Fruit fly (Drosophila melanogaster) whole organism, embryonic: ENCODE data around the gene saturn.

Experiments
- Atf3 ChIP-seq: fragments of 200-800 bp; sonication (Bioruptor generic); optimal IDR thresholded peaks from 3 replicates; lab custom pipeline; 2016; ENCODE audit warnings: missing biosample characterization, missing genetic modification characterization
- B-H1 ChIP-seq: fragments of 200-800 bp; sonication (Bioruptor generic); IDR thresholded peaks from 3 replicates; pipeline ENCODE4 v1.3.6; 2022; ENCODE audit warnings: missing biosample characterization, missing genetic modification characterization
- B-H2 ChIP-seq: fragments of 200-800 bp; sonication (Bioruptor generic); optimal IDR thresholded peaks from 2 replicates; lab custom pipeline; 2018; ENCODE audit warnings: missing biosample characterization, mild to moderate bottlenecking, missing genetic modification characterization
- C15 ChIP-seq: fragments of 200-800 bp; sonication (Bioruptor generic); IDR thresholded peaks from 3 replicates; pipeline ENCODE4 v1.3.6; 2022; ENCODE audit warnings: missing biosample characterization, missing genetic modification characterization
- CG10274 ChIP-seq: fragments of 200-800 bp; sonication (Bioruptor generic); optimal IDR thresholded peaks from 3 replicates; lab custom pipeline; 2017; ENCODE audit warnings: missing biosample characterization, mild to moderate bottlenecking, missing genetic modification characterization
- CG10979 ChIP-seq: fragments of 200-800 bp; sonication (Bioruptor generic); optimal IDR thresholded peaks from 2 replicates; lab custom pipeline; 2018; ENCODE audit warnings: missing biosample characterization, mild to moderate bottlenecking, missing genetic modification characterization, moderate library complexity
- CG12236 ChIP-seq: fragments of 200-800 bp; sonication (Bioruptor generic); optimal IDR thresholded peaks from 2 replicates; lab custom pipeline; 2016; ENCODE audit warnings: missing biosample characterization, missing genetic modification characterization
- CG15269 ChIP-seq: fragments of 200-800 bp; sonication (Bioruptor generic); optimal IDR thresholded peaks from 2 replicates; lab custom pipeline; 2018; ENCODE audit warnings: missing biosample characterization, mild to moderate bottlenecking, missing genetic modification characterization, moderate library complexity
- CG15696 ChIP-seq: fragments of 200-800 bp; sonication (Bioruptor generic); optimal IDR thresholded peaks from 2 replicates; lab custom pipeline; 2019; ENCODE audit warnings: missing biosample characterization, mild to moderate bottlenecking, missing genetic modification characterization, moderate library complexity
- CG17802 ChIP-seq: fragments of 200-800 bp; sonication (Bioruptor generic); optimal IDR thresholded peaks from 2 replicates; lab custom pipeline; 2018; ENCODE audit warnings: missing biosample characterization, mild to moderate bottlenecking, missing genetic modification characterization, moderate library complexity
- CG1832 ChIP-seq: fragments of 200-800 bp; sonication (Bioruptor generic); optimal IDR thresholded peaks from 2 replicates; lab custom pipeline; 2017; ENCODE audit warnings: missing biosample characterization, mild to moderate bottlenecking, missing genetic modification characterization, inconsistent platforms
- CG2199 ChIP-seq: fragments of 200-800 bp; sonication (Bioruptor generic); IDR thresholded peaks from 3 replicates; pipeline ENCODE4 v1.3.6; 2022; ENCODE audit warnings: missing biosample characterization, missing genetic modification characterization
- CG30431 ChIP-seq: fragments of 200-800 bp; sonication (Bioruptor generic); optimal IDR thresholded peaks from 2 replicates; lab custom pipeline; 2017; ENCODE audit warnings: missing biosample characterization, missing genetic modification characterization
- CG32532 ChIP-seq: fragments of 200-800 bp; sonication (Bioruptor generic); IDR thresholded peaks from 2 replicates; pipeline ENCODE4 v1.3.6; 2022; ENCODE audit warnings: missing biosample characterization, missing genetic modification characterization
- CG4707 ChIP-seq: fragments of 200-800 bp; sonication (Bioruptor generic); optimal IDR thresholded peaks from 2 replicates; lab custom pipeline; 2018; ENCODE audit warnings: missing biosample characterization, mild to moderate bottlenecking, missing genetic modification characterization, moderate library complexity
- CG5245 ChIP-seq: fragments of 200-800 bp; sonication (Bioruptor generic); optimal IDR thresholded peaks from 3 replicates; lab custom pipeline; 2016; ENCODE audit warnings: missing biosample characterization, missing genetic modification characterization
- CG6765 ChIP-seq: fragments of 200-800 bp; sonication (Bioruptor generic); optimal IDR thresholded peaks from 3 replicates; lab custom pipeline; 2017; ENCODE audit warnings: missing biosample characterization, mild to moderate bottlenecking, missing genetic modification characterization
- CG8290 ChIP-seq, 3 experiments: fragments of 200-800 bp; sonication (Bioruptor generic); optimal IDR thresholded peaks; 2 replicates each; lab custom pipeline; 2016 to 2019; ENCODE audit warnings: missing biosample characterization in 3 of 3, missing genetic modification characterization in 3 of 3, mild to moderate bottlenecking in 2 of 3, moderate library complexity in 1 of 3
- CG9876 ChIP-seq: fragments of 200-800 bp; sonication (Bioruptor generic); optimal IDR thresholded peaks from 2 replicates; lab custom pipeline; 2016; ENCODE audit warnings: missing biosample characterization, missing genetic modification characterization
- Dad ChIP-seq: fragments of 200-800 bp; sonication (Bioruptor generic); optimal IDR thresholded peaks from 3 replicates; lab custom pipeline; 2016; ENCODE audit warnings: missing biosample characterization, missing genetic modification characterization
- Dll ChIP-seq: fragments of 200-800 bp; sonication (Bioruptor generic); IDR thresholded peaks from 4 replicates; pipeline ENCODE4 v1.3.6; 2022; ENCODE audit warnings: missing biosample characterization, missing genetic modification characterization; ENCODE audit not compliant: partially characterized antibody
- E2f2 ChIP-seq: fragments of 200-800 bp; sonication (Bioruptor generic); IDR thresholded peaks from 2 replicates; pipeline ENCODE4 v1.3.6; 2022; ENCODE audit warnings: missing biosample characterization, missing genetic modification characterization
- GATAe ChIP-seq: fragments of 200-800 bp; sonication (Bioruptor generic); conservative IDR thresholded peaks from 2 replicates; pipeline ENCODE4 v1.3.6; 2022; ENCODE audit warnings: missing biosample characterization, missing genetic modification characterization
- H2.0 ChIP-seq: fragments of 200-800 bp; sonication (Bioruptor generic); IDR thresholded peaks from 2 replicates; pipeline ENCODE4 v1.3.6; 2022; ENCODE audit warnings: missing biosample characterization, missing genetic modification characterization
- Hand ChIP-seq: fragments of 200-800 bp; sonication (Bioruptor generic); optimal IDR thresholded peaks from 2 replicates; lab custom pipeline; 2017; ENCODE audit warnings: mild to moderate bottlenecking, missing biosample characterization, missing genetic modification reagents, missing genetic modification characterization
- Lpt ChIP-seq: fragments of >200 bp; optimal IDR thresholded peaks from 2 replicates; lab custom pipeline; 2018; ENCODE audit warnings: missing biosample characterization, missing genetic modification characterization
- Max ChIP-seq: fragments of 200-800 bp; sonication (Bioruptor generic); optimal IDR thresholded peaks from 2 replicates; lab custom pipeline; 2016; ENCODE audit warnings: missing biosample characterization, mild to moderate bottlenecking, missing genetic modification characterization
- NFAT ChIP-seq: fragments of 200-800 bp; sonication (Bioruptor generic); IDR thresholded peaks from 2 replicates; pipeline ENCODE4 v1.3.6; 2022; ENCODE audit warnings: missing biosample characterization, missing genetic modification characterization
- Sry-δ ChIP-seq: fragments of 200-800 bp; sonication (Bioruptor generic); optimal IDR thresholded peaks from 2 replicates; lab custom pipeline; 2016; ENCODE audit warnings: missing biosample characterization, missing genetic modification characterization
- Vsx1 ChIP-seq: fragments of 200-800 bp; sonication (Bioruptor generic); optimal IDR thresholded peaks from 2 replicates; lab custom pipeline; 2017; ENCODE audit warnings: missing biosample characterization, mild to moderate bottlenecking, missing genetic modification characterization, missing genetic modification reagents
- Xrp1 ChIP-seq: fragments of 200-800 bp; sonication (Bioruptor generic); IDR thresholded peaks from 2 replicates; pipeline ENCODE4 v1.3.6; 2022; ENCODE audit warnings: missing biosample characterization, missing genetic modification characterization
- ato ChIP-seq: fragments of 200-800 bp; sonication (Bioruptor generic); IDR thresholded peaks from 2 replicates; pipeline ENCODE4 v1.3.6; 2022; ENCODE audit warnings: missing biosample characterization, missing genetic modification characterization; ENCODE audit not compliant: partially characterized antibody
- dmrt11E ChIP-seq: fragments of 200-800 bp; sonication (Bioruptor generic); optimal IDR thresholded peaks from 3 replicates; lab custom pipeline; 2018; ENCODE audit warnings: missing biosample characterization, mild to moderate bottlenecking, missing genetic modification characterization, moderate library complexity
- emc ChIP-seq: fragments of 200-800 bp; sonication (Bioruptor generic); optimal IDR thresholded peaks from 2 replicates; lab custom pipeline; 2016; ENCODE audit warnings: missing biosample characterization, missing genetic modification characterization
- esg ChIP-seq: fragments of 200-800 bp; sonication (Bioruptor generic); conservative IDR thresholded peaks from 2 replicates; pipeline ENCODE4 v1.3.6; 2022; ENCODE audit warnings: missing biosample characterization, missing genetic modification characterization
- ewg ChIP-seq: fragments of 200-800 bp; sonication (Bioruptor generic); optimal IDR thresholded peaks from 3 replicates; lab custom pipeline; 2017; ENCODE audit warnings: mild to moderate bottlenecking, missing biosample characterization, missing genetic modification reagents, missing genetic modification characterization
- exex ChIP-seq: fragments of 200-800 bp; sonication (Bioruptor generic); optimal IDR thresholded peaks from 4 replicates; lab custom pipeline; 2018; ENCODE audit warnings: missing biosample characterization, mild to moderate bottlenecking, missing genetic modification characterization, moderate library complexity
- gcm2 ChIP-seq: fragments of 200-800 bp; sonication (Bioruptor generic); optimal IDR thresholded peaks from 2 replicates; lab custom pipeline; 2016; ENCODE audit warnings: missing biosample characterization, missing genetic modification characterization
- gfzf ChIP-seq: fragments of 200-800 bp; sonication (Bioruptor generic); optimal IDR thresholded peaks from 2 replicates; lab custom pipeline; 2016; ENCODE audit warnings: missing biosample characterization, mild to moderate bottlenecking, missing genetic modification characterization, moderate library complexity
- gsb ChIP-seq: fragments of 200-800 bp; sonication (Bioruptor generic); IDR thresholded peaks from 2 replicates; pipeline ENCODE4 v1.3.6; 2022; ENCODE audit warnings: missing biosample characterization, missing genetic modification characterization
- hkb ChIP-seq, 2 experiments: fragments of 200-800 bp in 1 of 2; fragments of >200 bp in 1 of 2; sonication (Bioruptor generic) in 1 of 2; IDR thresholded peaks in 1 of 2; optimal IDR thresholded peaks in 1 of 2; 2 replicates each; pipeline versions ENCODE4 v1.3.6 to Lab custom; 2017 to 2022; ENCODE audit warnings: missing biosample characterization in 1 of 2, missing genetic modification characterization in 1 of 2
- hth ChIP-seq: fragments of >200 bp; optimal IDR thresholded peaks from 2 replicates; lab custom pipeline; 2017; ENCODE audit warnings: inconsistent platforms
- lbe ChIP-seq: fragments of 200-800 bp; sonication (Bioruptor generic); optimal IDR thresholded peaks from 2 replicates; lab custom pipeline; 2016; ENCODE audit warnings: missing biosample characterization, mild to moderate bottlenecking, missing genetic modification characterization
- pnt ChIP-seq: fragments of 200-800 bp; sonication (Bioruptor generic); optimal IDR thresholded peaks from 3 replicates; lab custom pipeline; 2016; ENCODE audit warnings: missing biosample characterization, missing genetic modification characterization
- prd ChIP-seq, 3 experiments: fragments of >200 bp in 2 of 3; fragments of 200-800 bp in 1 of 3; sonication (Bioruptor generic) in 1 of 3; optimal IDR thresholded peaks in 2 of 3; IDR thresholded peaks in 1 of 3; 2 replicates in 2 of 3; 3 replicates in 1 of 3; pipeline versions ENCODE4 v1.3.6 to Lab custom; 2017 to 2022; ENCODE audit warnings: missing biosample characterization in 1 of 3, missing genetic modification characterization in 1 of 3
- run ChIP-seq: fragments of 200-800 bp; sonication (Bioruptor generic); optimal IDR thresholded peaks from 3 replicates; lab custom pipeline; 2018; ENCODE audit warnings: missing biosample characterization, mild to moderate bottlenecking, missing genetic modification characterization
- sens ChIP-seq: fragments of 200-800 bp; sonication (Bioruptor generic); peaks from one replicate; lab custom pipeline; 2016; ENCODE audit warnings: missing biosample characterization, missing genetic modification characterization
- sens-2 ChIP-seq: fragments of 200-800 bp; sonication (Bioruptor generic); IDR thresholded peaks from 2 replicates; pipeline ENCODE4 v1.3.6; 2022; ENCODE audit warnings: missing biosample characterization, missing genetic modification characterization
- seq ChIP-seq: fragments of 200-800 bp; sonication (Bioruptor generic); IDR thresholded peaks from 2 replicates; pipeline ENCODE4 v1.3.6; 2022; ENCODE audit warnings: missing biosample characterization, missing genetic modification characterization
- sima ChIP-seq: fragments of 200-800 bp; sonication (Bioruptor generic); optimal IDR thresholded peaks from 2 replicates; lab custom pipeline; 2016; ENCODE audit warnings: missing biosample characterization, missing genetic modification characterization
- twi ChIP-seq: fragments of 200-800 bp; optimal IDR thresholded peaks from 2 replicates; lab custom pipeline; 2019; ENCODE audit warnings: missing biosample characterization, mild to moderate bottlenecking, missing genetic modification characterization, moderate library complexity

The saturn gene

DNA sequence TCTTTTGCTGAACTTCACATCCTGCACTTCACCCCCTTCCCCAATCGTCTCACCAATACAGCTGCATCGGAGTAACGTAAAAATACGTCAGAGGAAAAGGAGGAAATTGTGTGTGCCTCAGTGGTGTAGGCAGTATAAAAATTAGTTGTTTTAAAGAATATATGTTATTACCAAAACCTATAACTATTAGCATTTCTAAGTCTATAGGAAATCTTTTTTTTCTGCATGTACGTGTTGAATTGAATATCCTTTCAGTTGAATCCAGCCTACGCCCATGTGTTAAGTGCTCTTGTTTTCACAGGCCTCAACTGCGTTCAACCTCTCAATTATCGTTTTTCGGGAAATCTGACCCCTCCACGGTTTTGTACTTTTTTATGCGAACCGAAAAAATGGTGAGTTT is 41.2 kb upstream of the saturn start:
- TF ChIP-seq CG9876 (GFP tag; lab: Kevin White, UChicago) (no peak), CG6765 (GFP tag; lab: Kevin White, UChicago) (no peak), CG30431 (GFP tag; lab: Kevin White, UChicago) (no peak), exex (tag; lab: Kevin White, UChicago) (no peak), emc (GFP tag; lab: Kevin White, UChicago) (no peak), Vsx1 (GFP tag; lab: Kevin White, UChicago) (no peak), twi (no peak), dmrt11E (tag; lab: Kevin White, UChicago) (peak; percentile 22), esg (no peak), Sry-δ (no peak), gsb (GFP tag; lab: Robert Waterston, UW) (no peak), ewg (GFP tag; lab: Kevin White, UChicago) (no peak), sima (no peak), CG8290 (GFP tag; optimal IDR thresholded peaks at IDR 0.05; lab: Kevin White, UChicago) (no peak), CG8290 (tag; optimal IDR thresholded peaks at IDR 0.05; lab: Kevin White, UChicago) (no peak), Dad (GFP tag; lab: Kevin White, UChicago) (no peak), CG32532 (GFP tag; lab: Robert Waterston, UW) (no peak), NFAT (GFP tag; lab: Robert Waterston, UW) (no peak), CG17802 (tag; lab: Kevin White, UChicago) (peak; percentile 34), H2.0 (GFP tag; lab: Robert Waterston, UW) (no peak), CG10979 (no peak), CG10274 (GFP tag; lab: Kevin White, UChicago) (no peak), B-H1 (GFP tag; lab: Robert Waterston, UW) (no peak), prd (optimal IDR thresholded peaks at IDR 0.05; lab: Kevin White, UChicago) (no peak), prd (GFP tag; IDR thresholded peaks at IDR 0.05; lab: Robert Waterston, UW) (peak; percentile 61; the same call in 2 of the 3 replicates), pnt (GFP tag; lab: Kevin White, UChicago) (no peak), Xrp1 (peak; percentile 9; the same call in 1 of the 2 replicates), sens (GFP tag; lab: Kevin White, UChicago) (peak; percentile 62), Atf3 (GFP tag; lab: Kevin White, UChicago) (no peak)
- TF ChIP-seq, all 482 proteins: peak for 5

dm6 chr3L:14166271-14166670 is 36.9 kb upstream of the saturn start:
- TF ChIP-seq Max (no peak), Lpt (GFP tag; lab: Kevin White, UChicago) (no peak), CG12236 (GFP tag; lab: Kevin White, UChicago) (no peak), Hand (GFP tag; lab: Kevin White, UChicago) (no peak), CG10274 (GFP tag; lab: Kevin White, UChicago) (no peak), ato (no peak), hkb (optimal IDR thresholded peaks at IDR 0.05; lab: Kevin White, UChicago) (no peak), hkb (GFP tag; IDR thresholded peaks at IDR 0.05; lab: Robert Waterston, UW) (peak; percentile 35; the same call in 1 of the 2 replicates), Dll (GFP tag; lab: Robert Waterston, UW) (no peak), CG15696 (peak; percentile 23), seq (GFP tag; lab: Robert Waterston, UW) (no peak), CG4707 (GFP tag; lab: Kevin White, UChicago) (no peak), gfzf (GFP tag; lab: Kevin White, UChicago) (no peak), run (tag; lab: Kevin White, UChicago) (no peak), B-H2 (no peak), CG1832 (GFP tag; lab: Kevin White, UChicago) (no peak), gcm2 (GFP tag; lab: Kevin White, UChicago) (no peak), E2f2 (GFP tag; lab: Robert Waterston, UW) (peak; percentile 27; the same call in 1 of the 2 replicates), sens-2 (0 out of 2 replicates have a peak, but pooled peaks have one; percentile 33), lbe (GFP tag; lab: Kevin White, UChicago) (no peak), CG5245 (GFP tag; lab: Kevin White, UChicago) (no peak), C15 (GFP tag; lab: Robert Waterston, UW) (no peak), CG15269 (tag; lab: Kevin White, UChicago) (no peak), hth (lab: Kevin White, UChicago) (no peak), GATAe (GFP tag; lab: Robert Waterston, UW) (no peak), CG2199 (0 out of 3 replicates have a peak, but pooled peaks have one; percentile 20)
